Fruit fly (Drosophila melanogaster) whole organism, embryonic: ENCODE data around the gene dls.

Experiments
- CG10209 ChIP-seq: fragments of 200-800 bp; sonication (Bioruptor generic); optimal IDR thresholded peaks from 3 replicates; lab custom pipeline; 2017; ENCODE audit warnings: missing biosample characterization, mild to moderate bottlenecking, missing genetic modification characterization, missing genetic modification reagents
- CG1024 ChIP-seq: fragments of 200-800 bp; sonication (Bioruptor generic); IDR thresholded peaks from 2 replicates; pipeline ENCODE4 v1.3.6; 2022; ENCODE audit warnings: missing biosample characterization, missing genetic modification characterization
- CG10654 ChIP-seq: fragments of 200-800 bp; sonication (Bioruptor generic); optimal IDR thresholded peaks from 2 replicates; lab custom pipeline; 2016; ENCODE audit warnings: missing biosample characterization, missing genetic modification characterization
- CG14667 ChIP-seq: fragments of 200-800 bp; sonication (Bioruptor generic); IDR thresholded peaks from 2 replicates; pipeline ENCODE4 v1.3.6; 2022; ENCODE audit warnings: missing biosample characterization, missing genetic modification characterization
- CG16815 ChIP-seq: fragments of 200-800 bp; sonication (Bioruptor generic); optimal IDR thresholded peaks from 3 replicates; lab custom pipeline; 2017; ENCODE audit warnings: missing biosample characterization, mild to moderate bottlenecking, missing genetic modification characterization
- CG17568 ChIP-seq: fragments of 200-800 bp; sonication (Bioruptor generic); optimal IDR thresholded peaks from 2 replicates; lab custom pipeline; 2018; ENCODE audit warnings: missing biosample characterization, mild to moderate bottlenecking, missing genetic modification characterization, moderate library complexity
- CG1792 ChIP-seq: fragments of 200-800 bp; sonication (Bioruptor generic); optimal IDR thresholded peaks from 2 replicates; lab custom pipeline; 2016; ENCODE audit warnings: missing biosample characterization, missing genetic modification characterization
- CG2889 ChIP-seq: fragments of 200-800 bp; sonication (Bioruptor generic); IDR thresholded peaks from 3 replicates; pipeline ENCODE4 v1.3.6; 2022; ENCODE audit warnings: missing biosample characterization, missing genetic modification characterization
- CG3726 ChIP-seq: fragments of 200-800 bp; sonication (Bioruptor generic); IDR thresholded peaks from 3 replicates; pipeline ENCODE4, ENCODE4 v1.3.6; 2022; ENCODE audit warnings: missing biosample characterization, missing genetic modification characterization
- CG4424 ChIP-seq: fragments of 200-800 bp; sonication (Bioruptor generic); optimal IDR thresholded peaks from 3 replicates; lab custom pipeline; 2016; ENCODE audit warnings: missing biosample characterization, missing genetic modification characterization
- CG4730 ChIP-seq: fragments of 200-800 bp; sonication (Bioruptor generic); IDR thresholded peaks from 2 replicates; pipeline ENCODE4 v1.3.6; 2022; ENCODE audit warnings: missing biosample characterization, missing genetic modification characterization
- CG6654 ChIP-seq: fragments of 200-800 bp; sonication (Bioruptor generic); optimal IDR thresholded peaks from 2 replicates; lab custom pipeline; 2017; ENCODE audit warnings: missing biosample characterization, mild to moderate bottlenecking, missing genetic modification characterization
- CG8924 ChIP-seq: fragments of 200-800 bp; optimal IDR thresholded peaks from 3 replicates; lab custom pipeline; 2019; ENCODE audit warnings: missing biosample characterization, mild to moderate bottlenecking, missing genetic modification characterization, moderate library complexity
- CG9437 ChIP-seq: fragments of 200-800 bp; sonication (Bioruptor generic); optimal IDR thresholded peaks from 2 replicates; lab custom pipeline; 2018; ENCODE audit warnings: missing biosample characterization, mild to moderate bottlenecking, missing genetic modification characterization
- CkIIα-i1 ChIP-seq: fragments of 200-800 bp; sonication (Bioruptor generic); IDR thresholded peaks from 2 replicates; pipeline ENCODE4 v1.3.6; 2022; ENCODE audit warnings: missing biosample characterization, missing genetic modification characterization
- D ChIP-seq, 2 experiments: fragments of 200-800 bp in 1 of 2; fragments of >200 bp in 1 of 2; sonication (Bioruptor generic) in 1 of 2; optimal IDR thresholded peaks; 2 replicates in 1 of 2; 3 replicates in 1 of 2; lab custom pipeline; 2017; ENCODE audit warnings: mild to moderate bottlenecking in 1 of 2, missing biosample characterization in 1 of 2, missing genetic modification characterization in 1 of 2, missing genetic modification reagents in 1 of 2
- E2f1 ChIP-seq: fragments of 200-800 bp; sonication (Bioruptor generic); IDR thresholded peaks from 2 replicates; pipeline ENCODE4 v1.3.6; 2022; ENCODE audit warnings: missing biosample characterization, missing genetic modification characterization
- Hmr ChIP-seq: fragments of 200-800 bp; sonication (Bioruptor generic); optimal IDR thresholded peaks from 3 replicates; lab custom pipeline; 2017; ENCODE audit warnings: mild to moderate bottlenecking, missing biosample characterization, missing genetic modification reagents, missing genetic modification characterization
- Hr3 ChIP-seq: fragments of 200-800 bp; sonication (Bioruptor generic); optimal IDR thresholded peaks from 3 replicates; lab custom pipeline; 2016; ENCODE audit warnings: missing biosample characterization, missing genetic modification characterization
- MTF-1 ChIP-seq: fragments of 200-800 bp; sonication (Bioruptor generic); optimal IDR thresholded peaks from 2 replicates; lab custom pipeline; 2018; ENCODE audit warnings: missing biosample characterization, mild to moderate bottlenecking, missing genetic modification characterization, borderline replicate concordance
- NfI ChIP-seq: fragments of 200-800 bp; sonication (Bioruptor generic); optimal IDR thresholded peaks from 3 replicates; lab custom pipeline; 2018; ENCODE audit warnings: missing biosample characterization, mild to moderate bottlenecking, missing genetic modification characterization, moderate library complexity
- Pdp1 ChIP-seq, 2 experiments: fragments of 200-800 bp; sonication (Bioruptor generic); optimal IDR thresholded peaks; 3 replicates each; lab custom pipeline; 2016; ENCODE audit warnings: missing biosample characterization in 2 of 2, missing genetic modification characterization in 2 of 2, mild to moderate bottlenecking in 1 of 2, moderate library complexity in 1 of 2
- Ravus ChIP-seq: fragments of 200-800 bp; sonication (Bioruptor generic); IDR thresholded peaks from 2 replicates; pipeline ENCODE4 v1.3.6; 2022; ENCODE audit warnings: missing biosample characterization, missing genetic modification characterization
- Ssrp ChIP-seq: fragments of 200-800 bp; sonication (Bioruptor generic); optimal IDR thresholded peaks from 2 replicates; lab custom pipeline; 2018; ENCODE audit warnings: missing biosample characterization, mild to moderate bottlenecking, missing genetic modification characterization, moderate library complexity
- Usf ChIP-seq: fragments of 200-800 bp; sonication (Bioruptor generic); optimal IDR thresholded peaks from 2 replicates; lab custom pipeline; 2017; ENCODE audit warnings: missing genotype, missing biosample characterization, missing genetic modification characterization
- Vsx1 ChIP-seq: fragments of 200-800 bp; sonication (Bioruptor generic); optimal IDR thresholded peaks from 2 replicates; lab custom pipeline; 2017; ENCODE audit warnings: missing biosample characterization, mild to moderate bottlenecking, missing genetic modification characterization, missing genetic modification reagents
- ac ChIP-seq: fragments of 200-800 bp; sonication (Bioruptor generic); optimal IDR thresholded peaks from 3 replicates; lab custom pipeline; 2017; ENCODE audit warnings: missing biosample characterization, mild to moderate bottlenecking, missing genetic modification characterization
- az2 ChIP-seq: fragments of 200-800 bp; sonication (Bioruptor generic); optimal IDR thresholded peaks from 3 replicates; lab custom pipeline; 2016; ENCODE audit warnings: missing biosample characterization, missing genetic modification characterization
- cato ChIP-seq: fragments of 200-800 bp; sonication (Bioruptor generic); optimal IDR thresholded peaks from 2 replicates; lab custom pipeline; 2016; ENCODE audit warnings: missing biosample characterization, missing genetic modification characterization, borderline replicate concordance
- caup ChIP-seq: fragments of 200-800 bp; sonication (Bioruptor generic); optimal IDR thresholded peaks from 3 replicates; lab custom pipeline; 2017; ENCODE audit warnings: missing biosample characterization, mild to moderate bottlenecking, missing genetic modification characterization, moderate library complexity; ENCODE audit not compliant: severe bottlenecking
- dpn ChIP-seq, 2 experiments: fragments of 200-800 bp; sonication (Bioruptor generic); optimal IDR thresholded peaks; 3 replicates each; lab custom pipeline; 2016; ENCODE audit warnings: missing biosample characterization in 2 of 2, missing genetic modification characterization in 2 of 2
- emc ChIP-seq: fragments of 200-800 bp; sonication (Bioruptor generic); optimal IDR thresholded peaks from 2 replicates; lab custom pipeline; 2016; ENCODE audit warnings: missing biosample characterization, missing genetic modification characterization
- gcm2 ChIP-seq: fragments of 200-800 bp; sonication (Bioruptor generic); optimal IDR thresholded peaks from 2 replicates; lab custom pipeline; 2016; ENCODE audit warnings: missing biosample characterization, missing genetic modification characterization
- grau ChIP-seq: fragments of 200-800 bp; optimal IDR thresholded peaks from 3 replicates; lab custom pipeline; 2019; ENCODE audit warnings: missing biosample characterization, mild to moderate bottlenecking, missing genetic modification characterization, moderate library complexity
- hth ChIP-seq: fragments of >200 bp; optimal IDR thresholded peaks from 2 replicates; lab custom pipeline; 2017; ENCODE audit warnings: inconsistent platforms
- ind ChIP-seq: fragments of 200-800 bp; sonication (Bioruptor generic); optimal IDR thresholded peaks from 3 replicates; lab custom pipeline; 2016; ENCODE audit warnings: missing biosample characterization, missing genetic modification characterization
- jing ChIP-seq: fragments of 200-800 bp; sonication (Bioruptor generic); optimal IDR thresholded peaks from 2 replicates; lab custom pipeline; 2018; ENCODE audit warnings: missing biosample characterization, mild to moderate bottlenecking, missing genetic modification characterization
- jumu ChIP-seq: fragments of 200-800 bp; sonication (Bioruptor generic); optimal IDR thresholded peaks from 3 replicates; lab custom pipeline; 2016; ENCODE audit warnings: missing biosample characterization, missing genetic modification characterization
- klu ChIP-seq: fragments of 200-800 bp; sonication (Bioruptor generic); IDR thresholded peaks from 2 replicates; pipeline ENCODE4 v1.3.6; 2022; ENCODE audit warnings: missing biosample characterization, missing genetic modification characterization
- lilli ChIP-seq: fragments of 200-800 bp; sonication (Bioruptor generic); optimal IDR thresholded peaks from 3 replicates; lab custom pipeline; 2016; ENCODE audit warnings: missing biosample characterization, missing genetic modification characterization
- pho ChIP-seq: fragments of 200-800 bp; sonication (Bioruptor generic); optimal IDR thresholded peaks from 2 replicates; lab custom pipeline; 2016; ENCODE audit warnings: missing biosample characterization, missing genetic modification characterization
- repo ChIP-seq: fragments of 200-800 bp; sonication (Bioruptor generic); optimal IDR thresholded peaks from 2 replicates; lab custom pipeline; 2016; ENCODE audit warnings: missing biosample characterization, missing genetic modification characterization
- row ChIP-seq: fragments of 200-800 bp; sonication (Bioruptor generic); IDR thresholded peaks from 3 replicates; pipeline ENCODE4 v1.3.6; 2022; ENCODE audit warnings: missing biosample characterization, missing genetic modification characterization
- schlank ChIP-seq: fragments of 200-800 bp; sonication (Bioruptor generic); optimal IDR thresholded peaks from 2 replicates; lab custom pipeline; 2018; ENCODE audit warnings: missing biosample characterization, mild to moderate bottlenecking, missing genetic modification characterization
- trh ChIP-seq: fragments of 200-800 bp; sonication (Bioruptor generic); optimal IDR thresholded peaks from 2 replicates; lab custom pipeline; 2016; ENCODE audit warnings: missing biosample characterization, missing genetic modification characterization
- tx ChIP-seq: fragments of 200-800 bp; sonication (Bioruptor generic); optimal IDR thresholded peaks from 2 replicates; lab custom pipeline; 2016; ENCODE audit warnings: missing biosample characterization, missing genetic modification characterization
- unpg ChIP-seq: fragments of 200-800 bp; sonication (Bioruptor generic); optimal IDR thresholded peaks from 3 replicates; lab custom pipeline; 2018; ENCODE audit warnings: missing biosample characterization, mild to moderate bottlenecking, missing genetic modification characterization, moderate library complexity
- wor ChIP-seq: fragments of 200-800 bp; sonication (Bioruptor generic); IDR thresholded peaks from 2 replicates; pipeline ENCODE4 v1.3.6; 2022; ENCODE audit warnings: missing biosample characterization, missing genetic modification characterization
- yki ChIP-seq: fragments of >200 bp; optimal IDR thresholded peaks from 3 replicates; lab custom pipeline; 2018
- zen ChIP-seq: fragments of 200-800 bp; sonication (Bioruptor generic); optimal IDR thresholded peaks from 3 replicates; lab custom pipeline; 2018; ENCODE audit warnings: missing biosample characterization, mild to moderate bottlenecking, missing genetic modification characterization, moderate library complexity
- zfh2 ChIP-seq: fragments of 200-800 bp; sonication (Bioruptor generic); optimal IDR thresholded peaks from 2 replicates; lab custom pipeline; 2016; ENCODE audit warnings: missing biosample characterization, missing genetic modification characterization

The dls gene

dm6 chr3L:16203236-16203635 lies 2.1 kb downstream of the dls start:
- no peak for TF ChIP-seq hth (lab: Kevin White, UChicago)
- TF ChIP-seq CG10654, result peak; percentile 66
- peak; percentile 81 for TF ChIP-seq grau
- TF ChIP-seq NfI (GFP tag; lab: Kevin White, UChicago), result peak; percentile 81
- peak; percentile 26 for TF ChIP-seq Usf (GFP tag; lab: Kevin White, UChicago)
- TF ChIP-seq CG1024 (GFP tag; lab: Robert Waterston, UW), result peak; percentile 66
- TF ChIP-seq CG9437 (GFP tag; lab: Kevin White, UChicago), result peak; percentile 30
- peak; percentile 81 for TF ChIP-seq unpg (GFP tag; lab: Kevin White, UChicago)
- TF ChIP-seq CG16815 (GFP tag; lab: Kevin White, UChicago), result peak; percentile 68
- peak; percentile 66 for TF ChIP-seq az2 (GFP tag; lab: Kevin White, UChicago)
- peak; percentile 58 for TF ChIP-seq schlank (tag; lab: Kevin White, UChicago)
- TF ChIP-seq Ravus, result peak; percentile 67
- peak; percentile 79 for TF ChIP-seq CG10209 (GFP tag; lab: Kevin White, UChicago)
- peak; percentile 81 for TF ChIP-seq zfh2 (GFP tag; lab: Kevin White, UChicago)
- TF ChIP-seq D (optimal IDR thresholded peaks at IDR 0.05; lab: Kevin White, UChicago), result no peak
- TF ChIP-seq D (GFP tag; optimal IDR thresholded peaks at IDR 0.05; lab: Kevin White, UChicago), result peak; percentile 42
- TF ChIP-seq Pdp1 (GFP tag; optimal IDR thresholded peaks at IDR 0.05; lab: Kevin White, UChicago), result peak; percentile 79 to 88
- peak; percentile 56 for TF ChIP-seq CG17568
- TF ChIP-seq caup (GFP tag; lab: Kevin White, UChicago), result peak; percentile 88
- peak; percentile 50 for TF ChIP-seq CG6654 (GFP tag; lab: Kevin White, UChicago)
- peak; percentile 86 for TF ChIP-seq Hmr (GFP tag; lab: Kevin White, UChicago)
- peak; percentile 59 for TF ChIP-seq tx
- TF ChIP-seq pho (GFP tag; lab: Kevin White, UChicago), result peak; percentile 77
- peak; percentile 47; the same call in 1 of the 3 replicates for TF ChIP-seq CG3726 (GFP tag; lab: Robert Waterston, UW)
- TF ChIP-seq zen (tag; lab: Kevin White, UChicago), result no peak
- TF ChIP-seq E2f1, result peak; percentile 75
- TF ChIP-seq row (GFP tag; lab: Robert Waterston, UW), result peak; percentile 90
- TF ChIP-seq cato, result peak; percentile 25
- no peak for TF ChIP-seq yki (lab: Kevin White, UChicago)
- TF ChIP-seq klu (GFP tag; lab: Robert Waterston, UW), result peak; percentile 74
- TF ChIP-seq gcm2 (GFP tag; lab: Kevin White, UChicago), result peak; percentile 39
- peak; percentile 28 for TF ChIP-seq jing
- no peak for TF ChIP-seq Ssrp (tag; lab: Kevin White, UChicago)
- TF ChIP-seq emc (GFP tag; lab: Kevin White, UChicago), result peak; percentile 57
- TF ChIP-seq trh, result no peak
- TF ChIP-seq ind (GFP tag; lab: Kevin White, UChicago), result peak; percentile 86
- TF ChIP-seq ac (GFP tag; lab: Kevin White, UChicago), result no peak
- peak; percentile 72 for TF ChIP-seq CG14667 (GFP tag; lab: Robert Waterston, UW)
- peak; percentile 67 for TF ChIP-seq CG1792 (GFP tag; lab: Kevin White, UChicago)
- peak; percentile 52 for TF ChIP-seq Hr3 (GFP tag; lab: Kevin White, UChicago)
- peak; percentile 80 for TF ChIP-seq CG4730 (GFP tag; lab: Robert Waterston, UW)
- TF ChIP-seq CG8924 (tag; lab: Kevin White, UChicago), result peak; percentile 70
- peak; percentile 75; the same call in 1 of the 2 replicates for TF ChIP-seq CkIIα-i1 (GFP tag; lab: Robert Waterston, UW)
- TF ChIP-seq jumu (GFP tag; lab: Kevin White, UChicago), result peak; percentile 82
- peak; percentile 65; the same call in 2 of the 3 replicates for TF ChIP-seq CG2889 (GFP tag; lab: Robert Waterston, UW)
- peak; percentile 66 for TF ChIP-seq CG4424 (GFP tag; lab: Kevin White, UChicago)
- TF ChIP-seq repo (GFP tag; lab: Kevin White, UChicago), result peak; percentile 65
- TF ChIP-seq Vsx1 (GFP tag; lab: Kevin White, UChicago), result peak; percentile 29
- peak; percentile 86 for TF ChIP-seq lilli (GFP tag; lab: Kevin White, UChicago)
- TF ChIP-seq dpn (GFP tag; optimal IDR thresholded peaks at IDR 0.05; lab: Kevin White, UChicago), result peak; percentile 71 to 91
- TF ChIP-seq MTF-1, result peak; percentile 62
- peak; percentile 52; the same call in 1 of the 2 replicates for TF ChIP-seq wor (GFP tag; lab: Robert Waterston, UW)
